Fruit fly (Drosophila melanogaster) whole organism, embryonic: ENCODE measurements around the gene CG46310.

Source experiments
- Abd-B ChIP-seq: fragments of 200-800 bp; sonication (Bioruptor generic); optimal IDR thresholded peaks from 2 replicates; lab custom pipeline; 2018; ENCODE audit warnings: missing biosample characterization, mild to moderate bottlenecking, missing genetic modification characterization, moderate library complexity
- Aef1 ChIP-seq: fragments of 200-800 bp; sonication (Bioruptor generic); IDR thresholded peaks from 3 replicates; pipeline ENCODE4 v1.3.6; 2022; ENCODE audit warnings: missing biosample characterization, missing genetic modification characterization
- CG10267 ChIP-seq: fragments of 200-800 bp; sonication (Bioruptor generic); optimal IDR thresholded peaks from 2 replicates; lab custom pipeline; 2018; ENCODE audit warnings: missing biosample characterization, mild to moderate bottlenecking, missing genetic modification characterization, moderate library complexity
- CG11093 ChIP-seq: fragments of 200-800 bp; sonication (Bioruptor generic); IDR thresholded peaks from 3 replicates; pipeline ENCODE4 v1.3.6; 2022; ENCODE audit warnings: missing biosample characterization, missing genetic modification characterization
- CG11696 ChIP-seq: fragments of 200-800 bp; sonication (Bioruptor generic); IDR thresholded peaks from 2 replicates; pipeline ENCODE4 v1.3.6; 2022; ENCODE audit warnings: missing biosample characterization, missing genetic modification characterization
- CG12104 ChIP-seq: fragments of 200-800 bp; sonication (Bioruptor generic); optimal IDR thresholded peaks from 3 replicates; lab custom pipeline; 2016; ENCODE audit warnings: missing biosample characterization, missing genetic modification characterization
- CG12219 ChIP-seq: fragments of 200-800 bp; sonication (Bioruptor generic); optimal IDR thresholded peaks from 3 replicates; lab custom pipeline; 2018; ENCODE audit warnings: missing biosample characterization, mild to moderate bottlenecking, missing genetic modification characterization
- CG13894 ChIP-seq: fragments of 200-800 bp; sonication (Bioruptor generic); optimal IDR thresholded peaks from 3 replicates; lab custom pipeline; 2018; ENCODE audit warnings: missing biosample characterization, mild to moderate bottlenecking, missing genetic modification characterization, moderate library complexity
- CG14710 ChIP-seq: fragments of 200-800 bp; sonication (Bioruptor generic); optimal IDR thresholded peaks from 3 replicates; lab custom pipeline; 2019; ENCODE audit warnings: missing biosample characterization, mild to moderate bottlenecking, missing genetic modification characterization, moderate library complexity
- CG15514 ChIP-seq: fragments of 200-800 bp; sonication (Bioruptor generic); optimal IDR thresholded peaks from 3 replicates; lab custom pipeline; 2017; ENCODE audit warnings: missing biosample characterization, missing genetic modification characterization, mild to moderate bottlenecking, moderate library complexity, missing genetic modification reagents
- CG1603 ChIP-seq: fragments of 200-800 bp; sonication (Bioruptor generic); optimal IDR thresholded peaks from 2 replicates; lab custom pipeline; 2019; ENCODE audit warnings: missing biosample characterization, mild to moderate bottlenecking, missing genetic modification characterization, moderate library complexity
- CG2678 ChIP-seq: fragments of 200-800 bp; sonication (Bioruptor generic); optimal IDR thresholded peaks from 3 replicates; lab custom pipeline; 2019; ENCODE audit warnings: missing biosample characterization, mild to moderate bottlenecking, missing genetic modification characterization, moderate library complexity
- CG3847 ChIP-seq: fragments of 200-800 bp; sonication (Bioruptor generic); IDR thresholded peaks from 2 replicates; pipeline ENCODE4 v1.3.6; 2022; ENCODE audit warnings: missing biosample characterization, missing genetic modification characterization
- CG3995 ChIP-seq: fragments of 200-800 bp; sonication (Bioruptor generic); optimal IDR thresholded peaks from 3 replicates; lab custom pipeline; 2016; ENCODE audit warnings: missing biosample characterization, missing genetic modification characterization
- CG5180 ChIP-seq: fragments of 200-800 bp; sonication (Bioruptor generic); optimal IDR thresholded peaks from 3 replicates; lab custom pipeline; 2017; ENCODE audit warnings: missing biosample characterization, missing genetic modification characterization, mild to moderate bottlenecking, moderate library complexity, missing genetic modification reagents
- CG8089 ChIP-seq: fragments of 200-800 bp; sonication (Bioruptor generic); optimal IDR thresholded peaks from 3 replicates; lab custom pipeline; 2016; ENCODE audit warnings: missing biosample characterization, missing genetic modification characterization
- CG8388 ChIP-seq: fragments of 200-800 bp; sonication (Bioruptor generic); optimal IDR thresholded peaks from 2 replicates; lab custom pipeline; 2019; ENCODE audit warnings: missing biosample characterization, mild to moderate bottlenecking, missing genetic modification characterization, moderate library complexity
- CG8944 ChIP-seq: fragments of 200-800 bp; sonication (Bioruptor generic); optimal IDR thresholded peaks from 3 replicates; lab custom pipeline; 2016; ENCODE audit warnings: missing biosample characterization, missing genetic modification characterization
- CG9215 ChIP-seq: fragments of 200-800 bp; sonication (Bioruptor generic); IDR thresholded peaks from 2 replicates; pipeline ENCODE4 v1.3.6; 2022; ENCODE audit warnings: missing biosample characterization, missing genetic modification characterization
- CG9797 ChIP-seq: fragments of 200-800 bp; sonication (Bioruptor generic); optimal IDR thresholded peaks from 3 replicates; lab custom pipeline; 2018; ENCODE audit warnings: missing biosample characterization, mild to moderate bottlenecking, missing genetic modification characterization
- HLH54F ChIP-seq: fragments of 200-800 bp; sonication (Bioruptor generic); optimal IDR thresholded peaks from 3 replicates; lab custom pipeline; 2016; ENCODE audit warnings: missing biosample characterization, missing genetic modification characterization
- HmgD ChIP-seq: fragments of 200-800 bp; sonication (Bioruptor generic); optimal IDR thresholded peaks from 3 replicates; lab custom pipeline; 2016; ENCODE audit warnings: missing biosample characterization, missing genetic modification characterization
- Hr78 ChIP-seq, 2 experiments: fragments of 200-800 bp in 1 of 2; fragments of >200 bp in 1 of 2; sonication (Bioruptor generic) in 1 of 2; optimal IDR thresholded peaks; 2 replicates each; lab custom pipeline; 2017 to 2019; ENCODE audit warnings: missing biosample characterization in 2 of 2, missing genetic modification characterization in 2 of 2, mild to moderate bottlenecking in 1 of 2, moderate library complexity in 1 of 2
- Jarid2 ChIP-seq: fragments of 200-800 bp; sonication (Bioruptor generic); optimal IDR thresholded peaks from 3 replicates; lab custom pipeline; 2017; ENCODE audit warnings: mild to moderate bottlenecking, missing biosample characterization, missing genetic modification reagents, missing genetic modification characterization
- Lhr ChIP-seq: fragments of 200-800 bp; sonication (Bioruptor generic); optimal IDR thresholded peaks from 3 replicates; lab custom pipeline; 2017; ENCODE audit warnings: mild to moderate bottlenecking, missing biosample characterization, missing genetic modification reagents, missing genetic modification characterization
- Lpt ChIP-seq: fragments of >200 bp; optimal IDR thresholded peaks from 2 replicates; lab custom pipeline; 2018; ENCODE audit warnings: missing biosample characterization, missing genetic modification characterization
- MESR4 ChIP-seq: fragments of 200-800 bp; sonication (Bioruptor generic); optimal IDR thresholded peaks from 2 replicates; lab custom pipeline; 2018; ENCODE audit warnings: missing biosample characterization, mild to moderate bottlenecking, missing genetic modification characterization, moderate library complexity
- Meics ChIP-seq: fragments of 200-800 bp; sonication (Bioruptor generic); optimal IDR thresholded peaks from 2 replicates; lab custom pipeline; 2017; ENCODE audit warnings: missing biosample characterization, mild to moderate bottlenecking, missing genetic modification characterization
- NC2β ChIP-seq: fragments of 200-800 bp; sonication (Bioruptor generic); optimal IDR thresholded peaks from 2 replicates; lab custom pipeline; 2016; ENCODE audit warnings: missing biosample characterization, missing genetic modification characterization
- Oli ChIP-seq: fragments of 200-800 bp; sonication (Bioruptor generic); optimal IDR thresholded peaks from 2 replicates; lab custom pipeline; 2018; ENCODE audit warnings: missing biosample characterization, mild to moderate bottlenecking, missing genetic modification characterization, moderate library complexity
- Scr ChIP-seq: fragments of 200-800 bp; sonication (Bioruptor generic); IDR thresholded peaks from 2 replicates; pipeline ENCODE4 v1.3.6; 2022; ENCODE audit warnings: missing biosample characterization, missing genetic modification characterization; ENCODE audit not compliant: partially characterized antibody
- al ChIP-seq: fragments of 200-800 bp; sonication (Bioruptor generic); IDR thresholded peaks from 2 replicates; pipeline ENCODE4 v1.3.6; 2022; ENCODE audit warnings: missing biosample characterization, missing genetic modification characterization
- bab2 ChIP-seq: fragments of 200-800 bp; sonication (Bioruptor generic); optimal IDR thresholded peaks from 2 replicates; lab custom pipeline; 2016; ENCODE audit warnings: missing biosample characterization, missing genetic modification characterization
- caup ChIP-seq: fragments of 200-800 bp; sonication (Bioruptor generic); optimal IDR thresholded peaks from 3 replicates; lab custom pipeline; 2017; ENCODE audit warnings: missing biosample characterization, mild to moderate bottlenecking, missing genetic modification characterization, moderate library complexity; ENCODE audit not compliant: severe bottlenecking
- dan ChIP-seq: fragments of 200-800 bp; sonication (Bioruptor generic); IDR thresholded peaks from 2 replicates; pipeline ENCODE4 v1.3.6; 2022; ENCODE audit warnings: missing biosample characterization, missing genetic modification characterization
- dm ChIP-seq: fragments of 200-800 bp; sonication (Bioruptor generic); optimal IDR thresholded peaks from 3 replicates; lab custom pipeline; 2016; ENCODE audit warnings: missing biosample characterization, missing genetic modification characterization
- eyg ChIP-seq: fragments of 200-800 bp; sonication (Bioruptor generic); optimal IDR thresholded peaks from 3 replicates; lab custom pipeline; 2016; ENCODE audit warnings: missing biosample characterization, missing genetic modification characterization
- fu2 ChIP-seq: fragments of 200-800 bp; sonication (Bioruptor generic); optimal IDR thresholded peaks from 2 replicates; lab custom pipeline; 2016; ENCODE audit warnings: missing biosample characterization, missing genetic modification characterization
- gsb ChIP-seq: fragments of 200-800 bp; sonication (Bioruptor generic); IDR thresholded peaks from 2 replicates; pipeline ENCODE4 v1.3.6; 2022; ENCODE audit warnings: missing biosample characterization, missing genetic modification characterization
- gsb-n ChIP-seq: fragments of 200-800 bp; sonication (Bioruptor generic); optimal IDR thresholded peaks from 3 replicates; lab custom pipeline; 2018; ENCODE audit warnings: missing biosample characterization, mild to moderate bottlenecking, missing genetic modification characterization
- ham ChIP-seq: fragments of 200-800 bp; sonication (Bioruptor generic); IDR thresholded peaks from 2 replicates; pipeline ENCODE4 v1.3.6; 2022; ENCODE audit warnings: missing biosample characterization, missing genetic modification characterization
- jumu ChIP-seq: fragments of 200-800 bp; sonication (Bioruptor generic); optimal IDR thresholded peaks from 3 replicates; lab custom pipeline; 2016; ENCODE audit warnings: missing biosample characterization, missing genetic modification characterization
- ken ChIP-seq: fragments of 200-800 bp; sonication (Bioruptor generic); IDR thresholded peaks from 3 replicates; pipeline ENCODE4 v1.3.6; 2022; ENCODE audit warnings: missing biosample characterization, missing genetic modification characterization
- klu ChIP-seq: fragments of 200-800 bp; sonication (Bioruptor generic); IDR thresholded peaks from 2 replicates; pipeline ENCODE4 v1.3.6; 2022; ENCODE audit warnings: missing biosample characterization, missing genetic modification characterization
- sd ChIP-seq: fragments of 200-800 bp; sonication (Bioruptor generic); optimal IDR thresholded peaks from 3 replicates; lab custom pipeline; 2018; ENCODE audit warnings: missing biosample characterization, mild to moderate bottlenecking, missing genetic modification characterization, moderate library complexity
- sens ChIP-seq: fragments of 200-800 bp; sonication (Bioruptor generic); peaks from one replicate; lab custom pipeline; 2016; ENCODE audit warnings: missing biosample characterization, missing genetic modification characterization
- sr ChIP-seq: fragments of 200-800 bp; sonication (Bioruptor generic); IDR thresholded peaks from 3 replicates; pipeline ENCODE4 v1.3.6; 2022; ENCODE audit warnings: missing biosample characterization, missing genetic modification characterization
- ttk ChIP-seq: fragments of 200-800 bp; sonication (Bioruptor generic); IDR thresholded peaks from 2 replicates; pipeline ENCODE4 v2.1.2; 2022; ENCODE audit warnings: missing biosample characterization, missing genetic modification characterization
- unpg ChIP-seq: fragments of 200-800 bp; sonication (Bioruptor generic); optimal IDR thresholded peaks from 3 replicates; lab custom pipeline; 2018; ENCODE audit warnings: missing biosample characterization, mild to moderate bottlenecking, missing genetic modification characterization, moderate library complexity
- zen ChIP-seq: fragments of 200-800 bp; sonication (Bioruptor generic); optimal IDR thresholded peaks from 3 replicates; lab custom pipeline; 2018; ENCODE audit warnings: missing biosample characterization, mild to moderate bottlenecking, missing genetic modification characterization, moderate library complexity
- zen2 ChIP-seq: fragments of 200-800 bp; sonication (Bioruptor generic); IDR thresholded peaks from 3 replicates; pipeline ENCODE4 v1.3.6; 2022; ENCODE audit warnings: missing biosample characterization, missing genetic modification characterization; ENCODE audit not compliant: partially characterized antibody

Gene CG46310

DNA sequence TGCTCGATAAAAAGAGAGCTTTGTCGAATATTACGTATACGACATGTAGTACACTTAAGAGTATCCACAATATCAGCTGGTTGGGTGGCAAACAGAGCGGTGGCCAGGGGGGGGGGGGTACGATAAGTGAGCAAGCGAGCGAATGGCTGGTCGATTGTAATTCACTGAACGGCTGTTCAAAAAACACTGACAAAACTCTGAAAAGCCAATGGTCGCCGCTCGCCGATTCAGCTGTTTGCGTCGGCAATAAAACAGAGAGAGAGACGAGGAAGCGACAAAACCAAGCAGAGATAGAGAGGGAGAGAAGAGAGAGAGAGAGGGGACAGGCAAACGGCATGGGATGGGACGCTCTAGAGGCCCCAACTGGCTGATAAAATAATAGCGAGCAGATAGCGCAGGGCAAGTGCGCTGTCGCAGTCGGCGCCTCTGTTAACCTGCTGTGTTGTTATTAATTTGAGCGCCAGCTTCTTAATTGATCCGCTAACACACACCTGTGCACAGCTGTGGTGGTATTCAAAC lies 52.9 kb downstream of the CG46310 start, which contains the start of gene cnc (continued):
- TF ChIP-seq CG3847 (GFP tag; lab: Robert Waterston, UW) (0 out of 2 replicates have a peak, but pooled peaks have one; percentile 10), ham (GFP tag; lab: Robert Waterston, UW) (no peak), zen2 (peak; percentile 80), klu (GFP tag; lab: Robert Waterston, UW) (no peak), bab2 (no peak), sens (GFP tag; lab: Kevin White, UChicago) (peak; percentile 57), CG11696 (GFP tag; lab: Robert Waterston, UW) (0 out of 2 replicates have a peak, but pooled peaks have one; percentile 29), ttk (no peak), CG9797 (GFP tag; lab: Kevin White, UChicago) (no peak), CG13894 (tag; lab: Kevin White, UChicago) (peak; percentile 57), Lhr (GFP tag; lab: Kevin White, UChicago) (no peak), CG8944 (GFP tag; lab: Kevin White, UChicago) (no peak), unpg (no peak), Aef1 (GFP tag; lab: Robert Waterston, UW) (no peak), Jarid2 (peak; percentile 99), gsb-n (tag; lab: Kevin White, UChicago) (no peak), CG12104 (GFP tag; lab: Kevin White, UChicago) (no peak), dan (GFP tag; lab: Robert Waterston, UW) (no peak), CG5180 (peak; percentile 26), caup (GFP tag; lab: Kevin White, UChicago) (peak; percentile 21), sd (tag; lab: Kevin White, UChicago) (peak; percentile 72), Meics (GFP tag; lab: Kevin White, UChicago) (no peak), HmgD (no peak), ken (GFP tag; lab: Robert Waterston, UW) (no peak), HLH54F (GFP tag; lab: Kevin White, UChicago) (no peak), CG2678 (tag; lab: Kevin White, UChicago) (peak; percentile 23), Oli (tag; lab: Kevin White, UChicago) (no peak), CG14710 (tag; lab: Kevin White, UChicago) (no peak), eyg (GFP tag; lab: Kevin White, UChicago) (no peak), gsb (no peak), CG1603 (tag; lab: Kevin White, UChicago) (no peak), dm (GFP tag; lab: Kevin White, UChicago) (no peak), Lpt (GFP tag; lab: Kevin White, UChicago) (no peak), al (GFP tag; lab: Robert Waterston, UW) (no peak), CG8388 (GFP tag; lab: Kevin White, UChicago) (no peak), MESR4 (GFP tag; lab: Kevin White, UChicago) (no peak), Hr78 (GFP tag; optimal IDR thresholded peaks at IDR 0.05; lab: Kevin White, UChicago) (peak in 1 of 2 experiments; percentile 90), CG8089 (no peak), CG12219 (GFP tag; lab: Kevin White, UChicago) (peak; percentile 26), fu2 (no peak), Scr (GFP tag; lab: Robert Waterston, UW) (peak; percentile 41; the same call in 1 of the 2 replicates), CG3995 (GFP tag; lab: Kevin White, UChicago) (no peak), sr (GFP tag; lab: Robert Waterston, UW) (no peak; the same call in 2 of the 3 replicates), jumu (GFP tag; lab: Kevin White, UChicago) (no peak), NC2β (GFP tag; lab: Kevin White, UChicago) (no peak), zen (tag; lab: Kevin White, UChicago) (no peak), CG15514 (GFP tag; lab: Kevin White, UChicago) (peak; percentile 44), Abd-B (no peak), CG11093 (GFP tag; lab: Robert Waterston, UW) (no peak), CG9215 (GFP tag; lab: Robert Waterston, UW) (no peak), CG10267 (tag; lab: Kevin White, UChicago) (no peak)
